Fruit fly (Drosophila melanogaster) whole organism, wandering third instar larva: ENCODE data around the gene CHES-1-like.
A peak's percentile ranks its signal among the peaks of the same experiment; 100 is the strongest.

Experiments used
- Abd-B ChIP-seq: fragments of >200 bp; optimal IDR thresholded peaks from 2 replicates; lab custom pipeline; 2017; ENCODE audit warnings: missing biosample characterization, missing genetic modification characterization
- CG32264 ChIP-seq: fragments of 200-800 bp; sonication (Bioruptor generic); optimal IDR thresholded peaks from 2 replicates; lab custom pipeline; 2016; ENCODE audit warnings: missing biosample characterization, missing genetic modification characterization
- CG9705 ChIP-seq: fragments of 200-800 bp; sonication (Bioruptor generic); optimal IDR thresholded peaks from 2 replicates; lab custom pipeline; 2018; ENCODE audit warnings: missing biosample characterization, mild to moderate bottlenecking, missing genetic modification characterization
- CrebA ChIP-seq: fragments of 200-800 bp; sonication (Bioruptor generic); optimal IDR thresholded peaks from 2 replicates; lab custom pipeline; 2016; ENCODE audit warnings: missing biosample characterization, mild to moderate bottlenecking, missing genetic modification characterization, borderline replicate concordance
- GATAd ChIP-seq: sonication (Bioruptor generic); optimal IDR thresholded peaks from 2 replicates; lab custom pipeline; 2016; ENCODE audit warnings: missing biosample characterization, missing genetic modification characterization
- HLH106 ChIP-seq: fragments of 200-800 bp; optimal IDR thresholded peaks from 3 replicates; lab custom pipeline; 2019; ENCODE audit warnings: missing biosample characterization, mild to moderate bottlenecking, missing genetic modification characterization, moderate library complexity
- Hnf4 ChIP-seq: fragments of 200-800 bp; sonication (Bioruptor generic); optimal IDR thresholded peaks from 2 replicates; lab custom pipeline; 2016; ENCODE audit warnings: missing biosample characterization, mild to moderate bottlenecking, missing genetic modification characterization
- Hr78 ChIP-seq: fragments of >200 bp; optimal IDR thresholded peaks from 2 replicates; lab custom pipeline; 2017; ENCODE audit warnings: missing biosample characterization, missing genetic modification characterization
- Hr83 ChIP-seq: fragments of 200-300 bp; sonication (Bioruptor generic); optimal IDR thresholded peaks from 2 replicates; lab custom pipeline; 2016; ENCODE audit warnings: missing biosample characterization, mild to moderate bottlenecking, missing genetic modification characterization, moderate library complexity; ENCODE audit not compliant: poor library complexity, severe bottlenecking
- Jra ChIP-seq: sonication (Bioruptor generic); optimal IDR thresholded peaks from 2 replicates; lab custom pipeline; 2016; ENCODE audit warnings: missing biosample characterization, missing genetic modification characterization
- Myc ChIP-seq: fragments of >200 bp; optimal IDR thresholded peaks from 2 replicates; lab custom pipeline; 2017
- N ChIP-seq: fragments of >200 bp; optimal IDR thresholded peaks from 2 replicates; lab custom pipeline; 2018; ENCODE audit warnings: missing biosample characterization, missing external identifiers, missing genetic modification characterization
- OdsH ChIP-seq: fragments of 200-800 bp; sonication (Bioruptor generic); optimal IDR thresholded peaks from 2 replicates; lab custom pipeline; 2016; ENCODE audit warnings: missing biosample characterization, mild to moderate bottlenecking, missing genetic modification characterization
- Sp1 ChIP-seq: fragments of 200-800 bp; sonication (Bioruptor generic); optimal IDR thresholded peaks from 3 replicates; lab custom pipeline; 2019; ENCODE audit warnings: missing biosample characterization, mild to moderate bottlenecking, missing genetic modification characterization, moderate library complexity
- Vsx2 ChIP-seq: fragments of 200-300, 225-300 bp; sonication (Bioruptor generic); optimal IDR thresholded peaks from 2 replicates; lab custom pipeline; 2018; ENCODE audit warnings: missing biosample characterization, missing genetic modification characterization; ENCODE audit not compliant: partially characterized antibody
- br ChIP-seq: fragments of 200-800 bp; sonication (Bioruptor generic); optimal IDR thresholded peaks from 2 replicates; lab custom pipeline; 2016; ENCODE audit warnings: missing biosample characterization, missing genetic modification characterization
- brk ChIP-seq: fragments of 200-800 bp; sonication (Bioruptor generic); optimal IDR thresholded peaks from 2 replicates; lab custom pipeline; 2016; ENCODE audit warnings: missing biosample characterization, mild to moderate bottlenecking, missing genetic modification characterization
- dl ChIP-seq, 2 experiments: fragments of 175-275, 200-275 bp in 1 of 2; fragments of 200-275 bp in 1 of 2; sonication (Bioruptor generic); optimal IDR thresholded peaks; lab custom pipeline; 2018; ENCODE audit warnings: mild to moderate bottlenecking in 2 of 2, missing biosample characterization in 2 of 2, missing genetic modification characterization in 2 of 2, moderate library complexity in 2 of 2; ENCODE audit not compliant: partially characterized antibody in 2 of 2, insufficient read depth in 1 of 2
- dmrt93B ChIP-seq: fragments of 200-800 bp; sonication (Bioruptor generic); optimal IDR thresholded peaks from 2 replicates; lab custom pipeline; 2018; ENCODE audit warnings: missing biosample characterization, mild to moderate bottlenecking, missing genetic modification characterization
- ey ChIP-seq: fragments of 200-800 bp; sonication (Bioruptor generic); optimal IDR thresholded peaks from 2 replicates; lab custom pipeline; 2016; ENCODE audit warnings: missing biosample characterization, missing genetic modification characterization
- foxo ChIP-seq, 2 experiments: fragments of 200-800 bp; sonication (Bioruptor generic); optimal IDR thresholded peaks; 2 replicates in 1 of 2; 3 replicates in 1 of 2; lab custom pipeline; 2016 to 2017; ENCODE audit warnings: missing biosample characterization in 2 of 2, missing genetic modification characterization in 2 of 2
- h ChIP-seq: fragments of 200-800 bp; sonication (Bioruptor generic); optimal IDR thresholded peaks from 3 replicates; lab custom pipeline; 2016; ENCODE audit warnings: missing biosample characterization, mild to moderate bottlenecking, missing genetic modification characterization
- lola ChIP-seq: fragments of >200 bp; optimal IDR thresholded peaks from 2 replicates; lab custom pipeline; 2017; ENCODE audit warnings: missing biosample characterization, missing genetic modification characterization
- psq ChIP-seq: fragments of 200-800 bp; sonication (Bioruptor generic); optimal IDR thresholded peaks from 3 replicates; lab custom pipeline; 2017; ENCODE audit warnings: missing biosample characterization, mild to moderate bottlenecking, missing genetic modification characterization, moderate library complexity
- rgr ChIP-seq: fragments of 200-800 bp; sonication (Bioruptor generic); optimal IDR thresholded peaks from 3 replicates; lab custom pipeline; 2016; ENCODE audit warnings: missing biosample characterization, mild to moderate bottlenecking, missing genetic modification characterization
- sage ChIP-seq: fragments of 200-800 bp; sonication (Bioruptor generic); optimal IDR thresholded peaks from 2 replicates; lab custom pipeline; 2016; ENCODE audit warnings: missing biosample characterization, mild to moderate bottlenecking, missing genetic modification characterization
- sv ChIP-seq: fragments of 200-800 bp; sonication (Bioruptor generic); optimal IDR thresholded peaks from 3 replicates; lab custom pipeline; 2016; ENCODE audit warnings: missing biosample characterization, missing genetic modification characterization
- tai ChIP-seq: sonication (Bioruptor generic); optimal IDR thresholded peaks from 2 replicates; lab custom pipeline; 2016; ENCODE audit warnings: missing biosample characterization, missing genetic modification characterization
- usp ChIP-seq: fragments of >200 bp; optimal IDR thresholded peaks from 2 replicates; lab custom pipeline; 2017; ENCODE audit warnings: missing biosample characterization, missing genetic modification characterization
- woc ChIP-seq: sonication (Bioruptor generic); optimal IDR thresholded peaks from 2 replicates; lab custom pipeline; 2016; ENCODE audit warnings: missing biosample characterization, mild to moderate bottlenecking, missing genetic modification characterization

CHES-1-like gene

dm6 chrX:7728251-7729164 is 19.3 kb upstream of the CHES-1-like start, which contains the start of the genes NELF-B and CG12155:
Gene NELF-B (minus strand): TSS chrX:7728361.
Gene CG12155 (plus strand): TSS chrX:7728755.
- TF ChIP-seq Myc (lab: Kevin White, UChicago): peak; percentile 2
- TF ChIP-seq CrebA: no peak
- TF ChIP-seq ey (GFP tag; lab: Kevin White, UChicago): peak; percentile 40
- TF ChIP-seq sage (GFP tag; lab: Kevin White, UChicago): no peak
- peak; percentile 35 for TF ChIP-seq psq (GFP tag; lab: Kevin White, UChicago)
- no peak for TF ChIP-seq Abd-B (GFP tag; lab: Kevin White, UChicago)
- no peak for TF ChIP-seq dl (GFP tag; optimal IDR thresholded peaks at IDR 0.05; lab: Kevin White, UChicago; ENCODE audit: insufficient read depth in 1 of 2, partially characterized antibody in 2 of 2)
- peak; percentile 63 for TF ChIP-seq HLH106 (tag; lab: Kevin White, UChicago)
- TF ChIP-seq rgr (GFP tag; lab: Kevin White, UChicago): peak; percentile 49
- peak; percentile 32 for TF ChIP-seq h (GFP tag; lab: Kevin White, UChicago)
- peak; percentile 51 for TF ChIP-seq woc (GFP tag; lab: Kevin White, UChicago)
- TF ChIP-seq br: no peak
- TF ChIP-seq brk (GFP tag; lab: Kevin White, UChicago): no peak
- TF ChIP-seq Sp1 (GFP tag; lab: Kevin White, UChicago): peak; percentile 47
- TF ChIP-seq OdsH: peak; percentile 34
- TF ChIP-seq dmrt93B: peak; percentile 50
- no peak for TF ChIP-seq CG9705 (GFP tag; lab: Kevin White, UChicago)
- peak in 1 of 2 experiments; percentile 67 for TF ChIP-seq foxo (GFP tag; optimal IDR thresholded peaks at IDR 0.05; lab: Kevin White, UChicago)
- no peak for TF ChIP-seq Vsx2 (GFP tag; lab: Kevin White, UChicago)
- peak; percentile 10 for TF ChIP-seq Hr83 (GFP tag; lab: Kevin White, UChicago)

dm6 chrX:7721905-7722304 is 12.7 kb upstream of the CHES-1-like start, which contains the start of gene Hira:
Gene Hira (plus strand): TSS chrX:7722119.
- no peak for TF ChIP-seq dl (GFP tag; optimal IDR thresholded peaks at IDR 0.05; lab: Kevin White, UChicago; ENCODE audit: insufficient read depth in 1 of 2, partially characterized antibody in 2 of 2)
- TF ChIP-seq br: no peak
- no peak for TF ChIP-seq Hr83 (GFP tag; lab: Kevin White, UChicago)
- no peak for TF ChIP-seq h (GFP tag; lab: Kevin White, UChicago)

DNA sequence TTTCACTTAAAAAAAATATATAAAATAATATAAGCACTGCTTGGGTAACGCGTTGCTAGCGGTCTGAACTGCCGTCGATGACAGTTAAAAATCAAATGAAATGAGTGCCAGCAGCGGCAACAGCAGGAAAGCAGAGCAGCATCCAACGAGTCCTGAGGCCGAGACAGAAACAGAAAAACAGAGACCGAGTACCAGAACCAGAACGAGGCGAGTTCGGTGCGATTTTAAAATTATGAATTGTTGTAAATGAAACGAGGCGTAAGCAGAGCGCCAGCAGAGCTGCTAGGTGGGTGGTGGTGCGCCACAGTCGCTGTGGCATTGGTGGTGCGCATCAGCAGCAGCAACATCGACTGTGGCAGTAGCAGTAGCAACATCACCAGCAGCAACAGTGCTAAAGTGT is 8.6 kb upstream of the CHES-1-like start, which contains the start of gene CG15478:
Gene CG15478 (minus strand): TSS at position 101 of the 400 bp plus-strand sequence.
- TF ChIP-seq lola (GFP tag; lab: Kevin White, UChicago) (no peak), Myc (lab: Kevin White, UChicago) (no peak), CG32264 (GFP tag; lab: Kevin White, UChicago) (no peak), dmrt93B (no peak), Hr78 (GFP tag; lab: Kevin White, UChicago) (no peak)
- TF ChIP-seq, all 38 proteins: peak for 0

dm6 chrX:7715433-7715832 is 6.2 kb upstream of the CHES-1-like start:
- TF ChIP-seq N (no peak), foxo (GFP tag; optimal IDR thresholded peaks at IDR 0.05; lab: Kevin White, UChicago) (peak in 1 of 2 experiments; percentile 5)

DNA sequence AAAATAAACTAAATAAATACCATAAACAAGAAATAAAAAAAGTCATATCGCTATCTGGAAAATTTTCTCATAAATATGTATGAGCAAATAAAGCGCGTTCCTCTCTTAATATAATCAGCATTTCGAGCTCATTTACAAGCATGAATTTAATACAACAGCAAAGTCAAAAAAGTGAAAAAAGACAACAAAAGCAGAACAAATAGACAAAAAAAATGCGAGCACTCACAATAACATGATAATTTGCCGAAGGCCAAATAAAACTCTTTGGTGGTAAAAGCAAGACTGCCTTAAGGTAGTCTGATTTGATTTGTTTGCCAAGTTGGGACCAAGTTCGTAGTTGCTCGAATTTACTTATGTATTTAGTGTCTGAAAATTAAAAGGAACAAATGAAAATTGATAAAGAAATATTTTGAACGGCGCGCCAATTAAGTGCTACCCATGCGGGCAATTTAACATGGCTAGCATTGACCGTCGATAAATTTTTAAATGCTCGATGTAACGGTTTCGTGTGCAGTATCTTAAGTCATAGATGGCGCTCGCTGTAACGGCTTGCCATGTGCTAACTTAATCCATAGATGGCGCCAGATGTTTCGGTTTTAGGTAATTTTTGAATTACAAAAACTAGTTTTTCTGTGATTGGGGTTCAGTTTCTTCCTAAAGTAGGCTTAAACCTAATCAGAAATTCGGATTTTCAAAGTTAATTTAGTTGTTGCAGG is 1.4 kb upstream of the CHES-1-like start:
- TF ChIP-seq HLH106 (tag; lab: Kevin White, UChicago): peak; percentile 11
- TF ChIP-seq Myc (lab: Kevin White, UChicago): no peak
- no peak for TF ChIP-seq Hnf4 (GFP tag; lab: Kevin White, UChicago)
- peak; percentile 36 for TF ChIP-seq tai (GFP tag; lab: Kevin White, UChicago)
- no peak for TF ChIP-seq sv
- TF ChIP-seq usp (GFP tag; lab: Kevin White, UChicago): no peak
- TF ChIP-seq sage (GFP tag; lab: Kevin White, UChicago): no peak
- no peak for TF ChIP-seq brk (GFP tag; lab: Kevin White, UChicago)
- no peak for TF ChIP-seq psq (GFP tag; lab: Kevin White, UChicago)
- peak; percentile 40 for TF ChIP-seq h (GFP tag; lab: Kevin White, UChicago)
- TF ChIP-seq Abd-B (GFP tag; lab: Kevin White, UChicago): no peak
- TF ChIP-seq lola (GFP tag; lab: Kevin White, UChicago): no peak
- no peak for TF ChIP-seq dl (GFP tag; optimal IDR thresholded peaks at IDR 0.05; lab: Kevin White, UChicago; ENCODE audit: insufficient read depth in 1 of 2, partially characterized antibody in 2 of 2)
- peak; percentile 63 for TF ChIP-seq GATAd
- TF ChIP-seq rgr (GFP tag; lab: Kevin White, UChicago): no peak
- TF ChIP-seq Sp1 (GFP tag; lab: Kevin White, UChicago): peak; percentile 77
- TF ChIP-seq foxo (GFP tag; optimal IDR thresholded peaks at IDR 0.05; lab: Kevin White, UChicago): peak in 1 of 2 experiments; percentile 45
- no peak for TF ChIP-seq CrebA
- TF ChIP-seq Jra (GFP tag; lab: Kevin White, UChicago): no peak
